Worm (Caenorhabditis elegans): Measurements from ENCODE around the gene R12B2.2.

Gene R12B2.2

ce11 chrIII:5761886-5762285 lies 44.9 kb upstream of the R12B2.2 start (continued):
- TF ChIP-seq dmd-8 (GFP tag; IDR thresholded peaks at IDR 0.05) (0 out of 2 replicates have a peak, but pooled peaks have one; percentile 65), R02D3.7 (tag; optimal IDR thresholded peaks at IDR 0.05) (no peak), aly-2 (tag; optimal IDR thresholded peaks at IDR 0.05) (no peak), spr-3 (GFP tag; optimal IDR thresholded peaks at IDR 0.05) (no peak), mdt-29 (GFP tag; IDR thresholded peaks at IDR 0.05) (no peak), lin-13 (GFP tag; optimal IDR thresholded peaks at IDR 0.05) (no peak)

ce11 chrIII:5763988-5764387 lies 42.8 kb upstream of the R12B2.2 start:
- no peak for TF ChIP-seq zfp-2 (tag; optimal IDR thresholded peaks at IDR 0.05)
- TF ChIP-seq spr-1 (tag; optimal IDR thresholded peaks at IDR 0.05): no peak
- no peak for TF ChIP-seq T20F7.1 (GFP tag; optimal IDR thresholded peaks at IDR 0.05)
- TF ChIP-seq hlh-11 (tag; optimal IDR thresholded peaks at IDR 0.05): no peak

- TF ChIP-seq nhr-6 (tag; optimal IDR thresholded peaks at IDR 0.05): no peak
- peak; percentile 35 for TF ChIP-seq Y5F2A.4 (GFP tag; optimal IDR thresholded peaks at IDR 0.05)
- TF ChIP-seq daf-8 (GFP tag; IDR thresholded peaks at IDR 0.05): no peak
- TF ChIP-seq spr-3 (GFP tag; optimal IDR thresholded peaks at IDR 0.05): no peak
- TF ChIP-seq mes-2 (tag; optimal IDR thresholded peaks at IDR 0.05; ENCODE audit: poor library complexity, severe bottlenecking): peak; percentile 77
- TF ChIP-seq lir-3 (tag; optimal IDR thresholded peaks at IDR 0.05): peak; percentile 69
- TF ChIP-seq dmd-6 (GFP tag; IDR thresholded peaks at IDR 0.05): peak; percentile 24; the same call in 1 of the 2 replicates
- no peak for TF ChIP-seq zip-11 (GFP tag; IDR thresholded peaks at IDR 0.05)
- TF ChIP-seq dmd-9 (GFP tag; IDR thresholded peaks at IDR 0.05): 0 out of 2 replicates have a peak, but pooled peaks have one; percentile 41
- TF ChIP-seq unc-39 (tag; optimal IDR thresholded peaks at IDR 0.05): no peak
- no peak for TF ChIP-seq aha-1 (tag)
- TF ChIP-seq pha-4 (GFP tag; IDR thresholded peaks at IDR 0.05): peak; percentile 83; the same call in 1 of the 2 replicates
- TF ChIP-seq pha-4 (tag; optimal IDR thresholded peaks at IDR 0.05): no peak
- TF ChIP-seq F49E8.2 (tag; optimal IDR thresholded peaks at IDR 0.05; ENCODE audit: borderline replicate concordance): no peak
- no peak for TF ChIP-seq ceh-28 (tag; optimal IDR thresholded peaks at IDR 0.05)
- TF ChIP-seq daf-19 (GFP tag; conservative IDR thresholded peaks at IDR 0.05): peak; percentile 58; the same call in 1 of the 2 replicates
- no peak for TF ChIP-seq snpc-4 (tag; optimal IDR thresholded peaks at IDR 0.05)
- TF ChIP-seq hmg-1.1 (GFP tag; IDR thresholded peaks at IDR 0.05): peak; percentile 49; the same call in 1 of the 2 replicates
- no peak for TF ChIP-seq nhr-41 (GFP tag; IDR thresholded peaks at IDR 0.05)
- TF ChIP-seq tag-97 (GFP tag; IDR thresholded peaks at IDR 0.05): no peak
- TF ChIP-seq ceh-82 (tag; optimal IDR thresholded peaks at IDR 0.05): no peak
- no peak for TF ChIP-seq tra-1 (GFP tag; IDR thresholded peaks at IDR 0.05)
- TF ChIP-seq zfp-3 (GFP tag; conservative IDR thresholded peaks at IDR 0.05): no peak
- TF ChIP-seq mdl-1 (tag; optimal IDR thresholded peaks at IDR 0.05): no peak
- no peak for TF ChIP-seq mep-1 (tag; optimal IDR thresholded peaks at IDR 0.05)
- no peak for TF ChIP-seq ZK546.5 (tag; optimal IDR thresholded peaks at IDR 0.05)
- no peak for TF ChIP-seq ceh-32 (tag; optimal IDR thresholded peaks at IDR 0.05; ENCODE audit: poor library complexity)
- TF ChIP-seq arid-1 (GFP tag; conservative IDR thresholded peaks at IDR 0.05): peak; percentile 61; the same call in 1 of the 2 replicates
- peak; percentile 68 for TF ChIP-seq madf-9 (GFP tag; conservative IDR thresholded peaks at IDR 0.05)
- no peak for TF ChIP-seq saeg-2 (GFP tag; IDR thresholded peaks at IDR 0.05)
- no peak for TF ChIP-seq ztf-11 (tag; optimal IDR thresholded peaks at IDR 0.05)
- TF ChIP-seq pqm-1 (tag; optimal IDR thresholded peaks at IDR 0.05): no peak
- TF ChIP-seq spr-1 (tag; optimal IDR thresholded peaks at IDR 0.05): no peak
- no peak for TF ChIP-seq sdz-12 (GFP tag; optimal IDR thresholded peaks at IDR 0.05)
- TF ChIP-seq lsy-2 (tag; optimal IDR thresholded peaks at IDR 0.05): no peak
- TF ChIP-seq Y75B8A.6 (GFP tag; IDR thresholded peaks at IDR 0.05): no peak
- no peak for TF ChIP-seq set-16 (GFP tag; IDR thresholded peaks at IDR 0.05)
- TF ChIP-seq zfp-2 (tag; optimal IDR thresholded peaks at IDR 0.05): no peak
- no peak for TF ChIP-seq lin-38 (GFP tag; IDR thresholded peaks at IDR 0.05)
- peak; percentile 85 for TF ChIP-seq egl-43 (GFP tag; IDR thresholded peaks at IDR 0.05)
- TF ChIP-seq lin-1 (GFP tag; IDR thresholded peaks at IDR 0.05): 0 out of 2 replicates have a peak, but pooled peaks have one; percentile 29
These were observed 37.0 kb upstream of the R12B2.2 start, which contains the start of gene cutl-23 for ce11 chrIII:5769726-5770235. Gene cutl-23 (plus strand): TSS chrIII:5770185.

Measured in whole organism, L4 larva.